Worm (Caenorhabditis elegans) whole organism, young adult: Measurements from ENCODE around the gene Y73B6BL.22.
A peak's percentile ranks its signal among the peaks of the same experiment; 100 is the strongest.
"Not testable (repeated sequence)": the region's sequence is repeated elsewhere in the genome, so short reads cannot be mapped to it uniquely, and the experiment has no call there.

Source experiments
- B0019.2 ChIP-seq: fragments of 200-800 bp; sonication (Bioruptor generic); conservative IDR thresholded peaks from 2 replicates; pipeline ENCODE4 v1.3.6; 2022; ENCODE audit warnings: missing genetic modification reagents, missing genetic modification characterization, missing compliant biosample characterization
- B0035.1 ChIP-seq: sonication (generic microtip); optimal IDR thresholded peaks from 2 replicates; lab custom pipeline; 2016; ENCODE audit warnings: missing genetic modification characterization, mild to moderate bottlenecking, missing compliant biosample characterization, missing genotype, missing genetic modification reagents
- C17E4.6 ChIP-seq: fragments of 200-800 bp; sonication (Bioruptor generic); IDR thresholded peaks from 2 replicates; pipeline ENCODE4 v1.3.6; 2022; ENCODE audit warnings: missing genetic modification reagents, missing genetic modification characterization, missing compliant biosample characterization
- D2030.7 ChIP-seq: fragments of 200-800 bp; sonication (Bioruptor generic); IDR thresholded peaks from 2 replicates; pipeline ENCODE4 v1.3.6; 2022; ENCODE audit warnings: missing genetic modification reagents, missing genetic modification characterization, missing compliant biosample characterization
- F33H1.4 ChIP-seq: fragments of 200-800 bp; sonication (Bioruptor generic); IDR thresholded peaks from 2 replicates; pipeline ENCODE4 v1.3.6; 2022; ENCODE audit warnings: missing genetic modification reagents, missing genetic modification characterization, missing compliant biosample characterization
- F37B4.10 ChIP-seq: fragments of 200-800 bp; sonication (Bioruptor generic); IDR thresholded peaks from 2 replicates; pipeline ENCODE4 v1.3.6; 2022; ENCODE audit warnings: missing genetic modification characterization, missing compliant biosample characterization
- F49E8.2 ChIP-seq: sonication (generic microtip); optimal IDR thresholded peaks from 3 replicates; lab custom pipeline; 2017; ENCODE audit warnings: missing genetic modification characterization, mild to moderate bottlenecking, missing compliant biosample characterization, antibody characterized with exemption, moderate library complexity; ENCODE audit not compliant: insufficient read depth
- Y53G8AR.9 ChIP-seq: fragments of 200-800 bp; sonication (Bioruptor generic); conservative IDR thresholded peaks from 2 replicates; pipeline ENCODE4 v1.3.6; 2022; ENCODE audit warnings: missing genetic modification reagents, missing genetic modification characterization, missing compliant biosample characterization
- Y56A3A.18 ChIP-seq: fragments of 200-800 bp; sonication (Bioruptor generic); IDR thresholded peaks from 2 replicates; pipeline ENCODE4 v1.3.6; 2022; ENCODE audit warnings: missing genetic modification reagents, missing genetic modification characterization, missing compliant biosample characterization
- Y67H2A.10 ChIP-seq: fragments of 200-800 bp; sonication (Bioruptor generic); conservative IDR thresholded peaks from 2 replicates; pipeline ENCODE4 v1.3.6; 2022; ENCODE audit warnings: missing genetic modification reagents, missing genetic modification characterization, missing compliant biosample characterization
- Y79H2A.3 ChIP-seq: fragments of 200-800 bp; sonication (Bioruptor generic); conservative IDR thresholded peaks from 2 replicates; pipeline ENCODE4 v1.3.6; 2022; ENCODE audit warnings: missing genetic modification reagents, missing genetic modification characterization, missing compliant biosample characterization
- Y95B8A.8 ChIP-seq: fragments of 200-800 bp; sonication (Bioruptor generic); IDR thresholded peaks from 2 replicates; pipeline ENCODE4 v1.3.6; 2022; ENCODE audit warnings: missing genetic modification reagents, missing genetic modification characterization, missing compliant biosample characterization
- atf-7 ChIP-seq: sonication (generic microtip); optimal IDR thresholded peaks from 2 replicates; lab custom pipeline; 2017; ENCODE audit warnings: mild to moderate bottlenecking, missing genetic modification characterization, missing compliant biosample characterization
- attf-6 ChIP-seq: fragments of 200-800 bp; sonication (Bioruptor generic); IDR thresholded peaks from 2 replicates; pipeline ENCODE4 v1.3.6; 2022; ENCODE audit warnings: missing genetic modification reagents, missing genetic modification characterization, missing compliant biosample characterization
- bed-1 ChIP-seq: fragments of 200-800 bp; sonication (Bioruptor generic); IDR thresholded peaks from 2 replicates; pipeline ENCODE4 v1.3.6; 2022; ENCODE audit warnings: missing genetic modification reagents, missing genetic modification characterization, missing compliant biosample characterization
- cebp-1 ChIP-seq, 2 experiments: fragments of 200-800 bp in 1 of 2; sonication (Bioruptor generic) in 1 of 2; sonication (generic microtip) in 1 of 2; IDR thresholded peaks in 1 of 2; optimal IDR thresholded peaks in 1 of 2; 2 replicates each; pipeline versions ENCODE4 v1.3.6 to Lab custom; 2017 to 2022; ENCODE audit warnings: missing compliant biosample characterization in 2 of 2, missing genetic modification characterization in 2 of 2, mild to moderate bottlenecking in 1 of 2, missing genetic modification reagents in 1 of 2, moderate library complexity in 1 of 2
- ceh-58 ChIP-seq: fragments of 200-800 bp; sonication (Bioruptor generic); IDR thresholded peaks from 2 replicates; pipeline ENCODE4 v1.3.6; 2022; ENCODE audit warnings: missing genetic modification characterization, missing compliant biosample characterization
- ceh-91 ChIP-seq: fragments of 200-800 bp; sonication (Bioruptor generic); IDR thresholded peaks from 2 replicates; pipeline ENCODE4 v1.3.6; 2022; ENCODE audit warnings: missing genetic modification reagents, missing genetic modification characterization, missing compliant biosample characterization
- dox-1 ChIP-seq: fragments of 200-800 bp; sonication (Bioruptor generic); IDR thresholded peaks from 2 replicates; pipeline ENCODE4 v1.3.6; 2022; ENCODE audit warnings: missing genetic modification reagents, missing genetic modification characterization, missing compliant biosample characterization
- egl-44 ChIP-seq: fragments of 200-800 bp; sonication (Bioruptor generic); IDR thresholded peaks from 2 replicates; pipeline ENCODE4 v1.3.6; 2022; ENCODE audit warnings: missing genetic modification reagents, missing genetic modification characterization, missing compliant biosample characterization
- ekl-4 ChIP-seq: fragments of 200-800 bp; sonication (Bioruptor generic); IDR thresholded peaks from 2 replicates; pipeline ENCODE4 v1.3.6; 2022; ENCODE audit warnings: missing genetic modification reagents, missing genetic modification characterization, missing compliant biosample characterization
- him-1 ChIP-seq: sonication (generic microtip); optimal IDR thresholded peaks from 2 replicates; lab custom pipeline; 2016; ENCODE audit warnings: missing genotype, missing genetic modification reagents, missing genetic modification characterization, missing compliant biosample characterization
- hmg-1.2 ChIP-seq: fragments of 200-800 bp; sonication (Bioruptor generic); IDR thresholded peaks from 2 replicates; pipeline ENCODE4 v1.3.6; 2022; ENCODE audit warnings: missing genetic modification reagents, missing genetic modification characterization, missing compliant biosample characterization
- hrde-1 ChIP-seq: sonication (generic microtip); optimal IDR thresholded peaks from 2 replicates; lab custom pipeline; 2016; ENCODE audit warnings: missing genetic modification characterization, mild to moderate bottlenecking, missing compliant biosample characterization, moderate library complexity, missing genotype, missing genetic modification reagents, borderline replicate concordance
- hsf-1 ChIP-seq: fragments of 200-800 bp; sonication (Bioruptor generic); IDR thresholded peaks from 2 replicates; pipeline ENCODE4 v1.3.6; 2022; ENCODE audit warnings: missing genetic modification reagents, missing genetic modification characterization, missing compliant biosample characterization
- lin-26 ChIP-seq: fragments of 200-800 bp; sonication (Bioruptor generic); IDR thresholded peaks from 2 replicates; pipeline ENCODE4 v1.3.6; 2022; ENCODE audit warnings: missing genetic modification reagents, missing genetic modification characterization, missing compliant biosample characterization
- lin-54 ChIP-seq: fragments of 200-800 bp; sonication (Bioruptor generic); optimal IDR thresholded peaks from 2 replicates; lab custom pipeline; 2018; ENCODE audit warnings: mild to moderate bottlenecking, missing genetic modification characterization, missing compliant biosample characterization
- lsl-1 ChIP-seq: fragments of 200-800 bp; sonication (Bioruptor generic); optimal IDR thresholded peaks from 2 replicates; lab custom pipeline; 2018; ENCODE audit warnings: mild to moderate bottlenecking, missing genetic modification characterization, moderate library complexity, missing compliant biosample characterization
- madf-3 ChIP-seq: fragments of 200-800 bp; sonication (Bioruptor generic); IDR thresholded peaks from 2 replicates; pipeline ENCODE4 v1.3.6; 2022; ENCODE audit warnings: missing genetic modification reagents, missing genetic modification characterization, missing compliant biosample characterization
- madf-6 ChIP-seq: fragments of 200-800 bp; sonication (Bioruptor generic); IDR thresholded peaks from 2 replicates; pipeline ENCODE4 v1.3.6; 2022; ENCODE audit warnings: missing genetic modification reagents, missing genetic modification characterization, missing compliant biosample characterization
- madf-8 ChIP-seq: fragments of 200-800 bp; sonication (Bioruptor generic); conservative IDR thresholded peaks from 2 replicates; pipeline ENCODE4 v1.3.6; 2022; ENCODE audit warnings: missing genetic modification reagents, missing genetic modification characterization, missing compliant biosample characterization
- mcd-1 ChIP-seq: fragments of 200-800 bp; sonication (Bioruptor generic); IDR thresholded peaks from 2 replicates; pipeline ENCODE4 v1.3.6; 2022; ENCODE audit warnings: missing genetic modification reagents, missing genetic modification characterization, missing compliant biosample characterization
- pbrm-1 ChIP-seq: fragments of 200-800 bp; sonication (Bioruptor generic); IDR thresholded peaks from 2 replicates; pipeline ENCODE4 v1.3.6; 2022; ENCODE audit warnings: missing genetic modification reagents, missing genetic modification characterization, missing compliant biosample characterization
- rcor-1 ChIP-seq: fragments of 200-800 bp; sonication (Bioruptor generic); IDR thresholded peaks from 2 replicates; pipeline ENCODE4 v1.3.6; 2022; ENCODE audit warnings: missing genetic modification reagents, missing genetic modification characterization, missing compliant biosample characterization
- rec-8 ChIP-seq, 2 experiments: sonication (generic microtip); optimal IDR thresholded peaks; 2 replicates each; lab custom pipeline; 2016; ENCODE audit warnings: mild to moderate bottlenecking in 2 of 2, missing genetic modification characterization in 2 of 2, missing genetic modification reagents in 2 of 2, missing genotype in 2 of 2, missing biosample characterization in 1 of 2, missing compliant biosample characterization in 1 of 2, moderate library complexity in 1 of 2
- snpc-4 ChIP-seq, 5 experiments: fragments of 150-350 bp in 1 of 5; sonication (generic microtip) in 4 of 5; optimal IDR thresholded peaks; 2 replicates each; lab custom pipeline; 2014 to 2018; ENCODE audit warnings: missing genetic modification characterization in 5 of 5, missing biosample characterization in 3 of 5, antibody characterized with exemption in 2 of 5, mild to moderate bottlenecking in 2 of 5, missing compliant biosample characterization in 2 of 5, missing genotype in 2 of 5, moderate library complexity in 2 of 5, missing genetic modification reagents in 1 of 5
- tbp1 ChIP-seq: fragments of 200-800 bp; sonication (Bioruptor generic); optimal IDR thresholded peaks from 2 replicates; lab custom pipeline; 2018; ENCODE audit warnings: mild to moderate bottlenecking, missing genetic modification characterization, missing compliant biosample characterization
- tlf-1 ChIP-seq: fragments of 200-800 bp; sonication (Bioruptor generic); optimal IDR thresholded peaks from 2 replicates; lab custom pipeline; 2018; ENCODE audit warnings: mild to moderate bottlenecking, missing genetic modification characterization, missing compliant biosample characterization
- unc-130 ChIP-seq: sonication (generic microtip); optimal IDR thresholded peaks from 2 replicates; lab custom pipeline; 2016; ENCODE audit warnings: missing genetic modification reagents, missing genetic modification characterization, missing compliant biosample characterization
- xnd-1 ChIP-seq: sonication (generic microtip); optimal IDR thresholded peaks from 2 replicates; lab custom pipeline; 2016; ENCODE audit warnings: missing genotype, missing genetic modification reagents, missing genetic modification characterization, missing compliant biosample characterization
- ztf-25 ChIP-seq: fragments of 200-800 bp; sonication (Bioruptor generic); IDR thresholded peaks from 2 replicates; pipeline ENCODE4 v1.3.6; 2022; ENCODE audit warnings: missing genetic modification reagents, missing genetic modification characterization, missing compliant biosample characterization
- ztf-28 ChIP-seq: fragments of 200-800 bp; sonication (Bioruptor generic); IDR thresholded peaks from 2 replicates; pipeline ENCODE4 v1.3.6; 2022; ENCODE audit warnings: missing genetic modification reagents, missing genetic modification characterization, missing compliant biosample characterization

Gene Y73B6BL.22

ce11 chrIV:6423381-6423780 lies 6.9 kb upstream of the Y73B6BL.22 start:
- TF ChIP-seq ceh-91 (GFP tag; lab: Robert Waterston, UW): 0 out of 2 replicates have a peak, but pooled peaks have one; percentile 20
- peak; percentile 79 for TF ChIP-seq D2030.7 (GFP tag; lab: Robert Waterston, UW)
- TF ChIP-seq F33H1.4 (GFP tag; lab: Robert Waterston, UW): peak; percentile 55
- peak; percentile 26 for TF ChIP-seq snpc-4 (GFP tag; optimal IDR thresholded peaks at IDR 0.05; lab: Kevin White, UChicago)
- peak in 1 of 4 experiments; percentile 71 for TF ChIP-seq snpc-4 (tag; optimal IDR thresholded peaks at IDR 0.05; lab: Kevin White, UChicago)
- peak; percentile 21; the same call in 1 of the 2 replicates for TF ChIP-seq mcd-1 (GFP tag; lab: Robert Waterston, UW)
- TF ChIP-seq B0019.2 (GFP tag; lab: Robert Waterston, UW): peak; percentile 41; the same call in 1 of the 2 replicates
- TF ChIP-seq ztf-28 (GFP tag; lab: Robert Waterston, UW): 0 out of 2 replicates have a peak, but pooled peaks have one; percentile 46
- peak; percentile 43 for TF ChIP-seq lin-54 (GFP tag; lab: Kevin White, UChicago)
- peak; percentile 77 for TF ChIP-seq hsf-1 (GFP tag; lab: Robert Waterston, UW)
- peak; percentile 88 for TF ChIP-seq madf-3 (GFP tag; lab: Robert Waterston, UW)
- 0 out of 2 replicates have a peak, but pooled peaks have one; percentile 62 for TF ChIP-seq bed-1 (GFP tag; lab: Robert Waterston, UW)
- TF ChIP-seq C17E4.6 (GFP tag; lab: Robert Waterston, UW): peak; percentile 81
- peak; percentile 27 for TF ChIP-seq tbp1
- peak; percentile 81 for TF ChIP-seq attf-6 (GFP tag; lab: Robert Waterston, UW)
- TF ChIP-seq Y95B8A.8 (GFP tag; lab: Robert Waterston, UW): peak; percentile 86
- TF ChIP-seq pbrm-1 (GFP tag; lab: Robert Waterston, UW): peak; percentile 51; the same call in 1 of the 2 replicates
- TF ChIP-seq ekl-4 (GFP tag; lab: Robert Waterston, UW): peak; percentile 85
- peak; percentile 55; the same call in 1 of the 2 replicates for TF ChIP-seq ceh-58 (GFP tag; lab: Robert Waterston, UW)
- TF ChIP-seq cebp-1 (GFP tag; IDR thresholded peaks at IDR 0.05; lab: Robert Waterston, UW): not testable (repeated sequence)
- TF ChIP-seq cebp-1 (tag; optimal IDR thresholded peaks at IDR 0.05; lab: Kevin White, UChicago): peak; percentile 21
- TF ChIP-seq Y79H2A.3 (GFP tag; lab: Robert Waterston, UW): peak; percentile 93
- TF ChIP-seq ztf-25 (GFP tag; lab: Robert Waterston, UW): 0 out of 2 replicates have a peak, but pooled peaks have one; percentile 45
- peak; percentile 52; the same call in 1 of the 2 replicates for TF ChIP-seq Y56A3A.18
- peak; percentile 59 for TF ChIP-seq hrde-1 (tag; lab: Kevin White, UChicago)
- peak; percentile 73 for TF ChIP-seq lin-26
- peak; percentile 55 for TF ChIP-seq hmg-1.2 (GFP tag; lab: Robert Waterston, UW)
- TF ChIP-seq rcor-1 (GFP tag; lab: Robert Waterston, UW): peak; percentile 65; the same call in 1 of the 2 replicates
- TF ChIP-seq tlf-1 (GFP tag; lab: Kevin White, UChicago): peak; percentile 15
- TF ChIP-seq Y53G8AR.9: peak; percentile 68
- peak; percentile 85 for TF ChIP-seq madf-6
- peak; percentile 53; the same call in 1 of the 2 replicates for TF ChIP-seq dox-1 (GFP tag; lab: Robert Waterston, UW)
- peak; percentile 47 for TF ChIP-seq madf-8 (GFP tag; lab: Robert Waterston, UW)

ce11 chrIV:6421183-6421635 lies 4.8 kb upstream of the Y73B6BL.22 start, which contains the start of gene puf-11:
Gene puf-11 (plus strand): TSS chrIV:6421585.
- TF ChIP-seq mcd-1 (GFP tag; lab: Robert Waterston, UW): peak; percentile 58; the same call in 1 of the 2 replicates
- peak; percentile 98 for TF ChIP-seq madf-6
- peak; percentile 64 for TF ChIP-seq C17E4.6 (GFP tag; lab: Robert Waterston, UW)
- TF ChIP-seq pbrm-1 (GFP tag; lab: Robert Waterston, UW): 0 out of 2 replicates have a peak, but pooled peaks have one; percentile 37
- TF ChIP-seq rec-8 (tag; optimal IDR thresholded peaks at IDR 0.05; lab: Kevin White, UChicago): peak in 1 of 2 experiments; percentile 40
- TF ChIP-seq D2030.7 (GFP tag; lab: Robert Waterston, UW): peak; percentile 94
- no peak for TF ChIP-seq F37B4.10 (GFP tag; lab: Robert Waterston, UW)
- no peak for TF ChIP-seq B0035.1 (tag; lab: Kevin White, UChicago)
- TF ChIP-seq rcor-1 (GFP tag; lab: Robert Waterston, UW): peak; percentile 82
- TF ChIP-seq xnd-1 (tag; lab: Kevin White, UChicago): peak; percentile 99
- peak; percentile 89 for TF ChIP-seq dox-1 (GFP tag; lab: Robert Waterston, UW)
- TF ChIP-seq atf-7: no peak
- 0 out of 2 replicates have a peak, but pooled peaks have one; percentile 25 for TF ChIP-seq Y67H2A.10
- TF ChIP-seq F49E8.2 (tag; lab: Kevin White, UChicago): peak; percentile 73
- peak; percentile 84 for TF ChIP-seq ekl-4 (GFP tag; lab: Robert Waterston, UW)
- TF ChIP-seq lsl-1 (GFP tag; lab: Kevin White, UChicago): peak; percentile 98
- TF ChIP-seq him-1 (tag; lab: Kevin White, UChicago): peak; percentile 28
- TF ChIP-seq unc-130 (GFP tag; lab: Kevin White, UChicago): peak; percentile 79
- no peak for TF ChIP-seq egl-44
- peak; percentile 96 for TF ChIP-seq ceh-91 (GFP tag; lab: Robert Waterston, UW)
- peak; percentile 67 for TF ChIP-seq hmg-1.2 (GFP tag; lab: Robert Waterston, UW)
- peak; percentile 72 for TF ChIP-seq snpc-4 (GFP tag; optimal IDR thresholded peaks at IDR 0.05; lab: Kevin White, UChicago)
- TF ChIP-seq snpc-4 (tag; optimal IDR thresholded peaks at IDR 0.05; lab: Kevin White, UChicago): peak; percentile 44 to 91 (median 88)
